Worm (Caenorhabditis elegans) whole organism, L3 larva: Measurements from ENCODE around the gene rocf-1.

Source experiments
- R02D3.7 ChIP-seq: fragments of 150-350 bp; optimal IDR thresholded peaks from 2 replicates; lab custom pipeline; 2014; ENCODE audit warnings: missing biosample characterization, missing genetic modification characterization
- ama-1 ChIP-seq: fragments of 150-350 bp; optimal IDR thresholded peaks from 2 replicates; lab custom pipeline; 2018
- ceh-82 ChIP-seq: fragments of 150-350 bp; optimal IDR thresholded peaks from 2 replicates; lab custom pipeline; 2014; ENCODE audit warnings: missing biosample characterization, missing genetic modification characterization
- elt-3 ChIP-seq, 3 experiments: fragments of 150-350 bp in 1 of 3; sonication (generic microtip) in 2 of 3; optimal IDR thresholded peaks; 2 replicates in 2 of 3; 4 replicates in 1 of 3; lab custom pipeline; 2014 to 2017; ENCODE audit warnings: missing biosample characterization in 3 of 3, missing genetic modification characterization in 3 of 3
- fkh-10 ChIP-seq: sonication (generic microtip); optimal IDR thresholded peaks from 2 replicates; lab custom pipeline; 2017; ENCODE audit warnings: missing biosample characterization, missing genetic modification reagents, missing genetic modification characterization
- jun-1 ChIP-seq: fragments of 150-350 bp; optimal IDR thresholded peaks from 2 replicates; lab custom pipeline; 2014; ENCODE audit warnings: missing biosample characterization, missing genetic modification reagents, missing genetic modification characterization
- mdl-1 ChIP-seq: fragments of 150-350 bp; optimal IDR thresholded peaks from 2 replicates; lab custom pipeline; 2014; ENCODE audit warnings: missing biosample characterization, missing genetic modification characterization
- nhr-12 ChIP-seq: fragments of 150-350 bp; optimal IDR thresholded peaks from 2 replicates; lab custom pipeline; 2014; ENCODE audit warnings: missing biosample characterization, missing genetic modification characterization
- nhr-237 ChIP-seq: fragments of 150-350 bp; optimal IDR thresholded peaks from 2 replicates; lab custom pipeline; 2014; ENCODE audit warnings: missing biosample characterization, missing genetic modification characterization
- nhr-25 ChIP-seq: sonication (generic microtip); optimal IDR thresholded peaks from 2 replicates; lab custom pipeline; 2017; ENCODE audit warnings: missing biosample characterization, missing genetic modification characterization
- nhr-43 ChIP-seq: sonication (generic microtip); optimal IDR thresholded peaks from 2 replicates; lab custom pipeline; 2016; ENCODE audit warnings: mild to moderate bottlenecking, missing genetic modification characterization, missing compliant biosample characterization; ENCODE audit not compliant: poor library complexity, severe bottlenecking
- nhr-76 ChIP-seq: fragments of 150-350 bp; sonication (generic microtip); optimal IDR thresholded peaks from 5 replicates; lab custom pipeline; 2014; ENCODE audit warnings: missing biosample characterization, missing genetic modification characterization
- skn-1 ChIP-seq: fragments of 150-350 bp; optimal IDR thresholded peaks from 2 replicates; lab custom pipeline; 2014; ENCODE audit warnings: missing biosample characterization, missing genetic modification characterization
- unc-62 ChIP-seq: fragments of 150-350 bp; sonication (generic microtip); optimal IDR thresholded peaks from 4 replicates; lab custom pipeline; 2014; ENCODE audit warnings: missing biosample characterization, missing genetic modification reagents, missing genetic modification characterization

DNA sequence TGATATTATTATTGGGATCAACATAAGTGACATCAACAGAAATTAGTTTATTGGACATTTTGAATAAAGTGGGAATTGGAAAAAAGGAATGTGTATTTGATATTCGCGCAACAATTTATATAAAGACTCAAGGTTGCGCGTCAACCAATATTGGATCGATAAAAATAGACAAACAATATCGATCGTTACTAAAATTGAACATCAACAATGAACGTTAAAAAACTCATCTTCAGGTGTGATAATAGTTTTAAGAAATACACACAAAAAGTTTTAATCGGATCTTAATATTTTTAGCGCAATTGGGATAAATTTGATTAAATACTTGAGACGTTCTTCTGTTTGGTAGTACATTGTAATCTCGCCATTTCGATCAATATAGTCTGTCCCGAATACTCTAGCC, 40.7 kb downstream of the rocf-1 start, which contains the start of gene fbxa-104:
- TF ChIP-seq ama-1 (lab: Kevin White, UChicago) (no peak), nhr-12 (tag; lab: Kevin White, UChicago) (no peak), elt-3 (tag; optimal IDR thresholded peaks at IDR 0.05; lab: Kevin White, UChicago) (no peak), ceh-82 (tag; lab: Kevin White, UChicago) (no peak), nhr-237 (no peak), R02D3.7 (tag; lab: Kevin White, UChicago) (no peak), mdl-1 (no peak), unc-62 (no peak), nhr-43 (no peak), fkh-10 (GFP tag; lab: Kevin White, UChicago) (no peak), nhr-25 (tag; lab: Kevin White, UChicago) (no peak), nhr-76 (tag; lab: Kevin White, UChicago) (no peak), skn-1 (tag; lab: Kevin White, UChicago) (no peak), jun-1 (no peak)
